Worm (Caenorhabditis elegans) whole organism, early embryonic: ENCODE data around the gene qns-1.

ENCODE experiments used
- B0310.2 ChIP-seq: sonication (generic microtip); optimal IDR thresholded peaks from 2 replicates; lab custom pipeline; 2016; ENCODE audit warnings: mild to moderate bottlenecking, missing genetic modification characterization, missing compliant biosample characterization
- F13C5.2 ChIP-seq: sonication (generic microtip); optimal IDR thresholded peaks from 2 replicates; lab custom pipeline; 2017; ENCODE audit warnings: mild to moderate bottlenecking, missing genetic modification characterization, inconsistent platforms, missing compliant biosample characterization
- aly-1 ChIP-seq: sonication (generic microtip); optimal IDR thresholded peaks from 2 replicates; lab custom pipeline; 2016; ENCODE audit warnings: missing genetic modification characterization, missing compliant biosample characterization
- ama-1 ChIP-seq: fragments of 150-350 bp; optimal IDR thresholded peaks from 2 replicates; lab custom pipeline; 2014
- ceh-13 ChIP-seq: fragments of 200-800 bp; sonication (Bioruptor generic); optimal IDR thresholded peaks from 2 replicates; lab custom pipeline; 2018; ENCODE audit warnings: mild to moderate bottlenecking, missing genetic modification characterization, missing compliant biosample characterization
- ceh-36 ChIP-seq: sonication (generic microtip); optimal IDR thresholded peaks from 2 replicates; lab custom pipeline; 2016; ENCODE audit warnings: missing genetic modification characterization, inconsistent platforms, missing compliant biosample characterization
- ets-7 ChIP-seq: sonication (generic microtip); optimal IDR thresholded peaks from 2 replicates; lab custom pipeline; 2016; ENCODE audit warnings: missing genotype, missing genetic modification characterization, missing compliant biosample characterization
- flt-1 ChIP-seq: fragments of 200-800 bp; sonication (Bioruptor generic); IDR thresholded peaks from 2 replicates; pipeline ENCODE4 v1.3.6; 2022; ENCODE audit warnings: missing genetic modification characterization, missing compliant biosample characterization
- hmbx-1 ChIP-seq: sonication (generic microtip); optimal IDR thresholded peaks from 2 replicates; lab custom pipeline; 2016; ENCODE audit warnings: mild to moderate bottlenecking, missing genetic modification characterization, missing compliant biosample characterization
- hmg-4 ChIP-seq: fragments of 200-800 bp; sonication (Bioruptor generic); optimal IDR thresholded peaks from 2 replicates; lab custom pipeline; 2018; ENCODE audit warnings: mild to moderate bottlenecking, missing genetic modification characterization, missing compliant biosample characterization
- hnd-1 ChIP-seq: sonication (generic microtip); optimal IDR thresholded peaks from 2 replicates; lab custom pipeline; 2016; ENCODE audit warnings: missing genetic modification characterization, missing compliant biosample characterization
- pes-1 ChIP-seq: fragments of 200-800 bp; sonication (Bioruptor generic); IDR thresholded peaks from 2 replicates; pipeline ENCODE4 v1.3.6; 2022; ENCODE audit warnings: missing genetic modification reagents, missing genetic modification characterization, missing compliant biosample characterization
- scrt-1 ChIP-seq: fragments of 200-800 bp; sonication (Bioruptor generic); IDR thresholded peaks from 2 replicates; pipeline ENCODE4 v1.3.6; 2022; ENCODE audit warnings: missing genetic modification characterization, missing compliant biosample characterization
- sea-1 ChIP-seq: fragments of 200-800 bp; sonication (Bioruptor generic); conservative IDR thresholded peaks from 2 replicates; pipeline ENCODE4 v1.3.6; 2022; ENCODE audit warnings: missing genetic modification characterization, missing compliant biosample characterization
- tbx-11 ChIP-seq: fragments of 200-800 bp; sonication (Bioruptor generic); IDR thresholded peaks from 2 replicates; pipeline ENCODE4 v1.3.6; 2022; ENCODE audit warnings: missing genetic modification characterization, missing compliant biosample characterization
- tbx-37 ChIP-seq: fragments of 200-800 bp; sonication (Bioruptor generic); conservative IDR thresholded peaks from 2 replicates; pipeline ENCODE4 v1.3.6; 2022; ENCODE audit warnings: missing genetic modification reagents, missing genetic modification characterization, missing compliant biosample characterization
- tra-4 ChIP-seq: sonication (generic microtip); optimal IDR thresholded peaks from 2 replicates; lab custom pipeline; 2017; ENCODE audit warnings: missing genetic modification characterization, missing compliant biosample characterization

qns-1 gene

ce11 chrIV:10235279-10235829 lies 16.2 kb upstream of the qns-1 start, which contains the start of gene ech-9:
ech-9 (minus strand) TSS chrIV:10235329.
- no peak for TF ChIP-seq ama-1 (lab: Kevin White, UChicago)
- TF ChIP-seq pes-1 = no peak
- no peak for TF ChIP-seq hnd-1 (tag; lab: Kevin White, UChicago)
- no peak for TF ChIP-seq tbx-37 (GFP tag; lab: Robert Waterston, UW)
- no peak for TF ChIP-seq ceh-36 (tag; lab: Kevin White, UChicago)
- TF ChIP-seq ets-7 (tag; lab: Kevin White, UChicago) = no peak
- TF ChIP-seq hmbx-1 (tag; lab: Kevin White, UChicago) = no peak
- no peak for TF ChIP-seq scrt-1 (GFP tag; lab: Robert Waterston, UW)
- TF ChIP-seq B0310.2 = no peak

ce11 chrIV:10232456-10232855 lies 13.3 kb upstream of the qns-1 start, which contains the start of gene F01G10.4:
F01G10.4 (minus strand) TSS chrIV:10232556.
- TF ChIP-seq B0310.2 (no peak), pes-1 (no peak)

ce11 chrIV:10230971-10231370 lies 11.9 kb upstream of the qns-1 start, which contains the start of gene F01G10.5:
F01G10.5 (minus strand) TSS chrIV:10231071.
- TF ChIP-seq tbx-37 (GFP tag; lab: Robert Waterston, UW) (no peak), pes-1 (no peak), ets-7 (tag; lab: Kevin White, UChicago) (no peak), hmg-4 (GFP tag; lab: Kevin White, UChicago) (no peak), tra-4 (tag; lab: Kevin White, UChicago) (no peak), sea-1 (GFP tag; lab: Robert Waterston, UW) (no peak), hnd-1 (tag; lab: Kevin White, UChicago) (no peak), tbx-11 (GFP tag; lab: Robert Waterston, UW) (no peak), ama-1 (lab: Kevin White, UChicago) (no peak), ceh-13 (no peak), scrt-1 (GFP tag; lab: Robert Waterston, UW) (no peak), B0310.2 (no peak), ceh-36 (tag; lab: Kevin White, UChicago) (no peak), hmbx-1 (tag; lab: Kevin White, UChicago) (no peak), aly-1 (tag; lab: Kevin White, UChicago) (no peak), F13C5.2 (no peak), flt-1 (GFP tag; lab: Robert Waterston, UW) (no peak)

- TF ChIP-seq hmg-4 (GFP tag; lab: Kevin White, UChicago) (no peak), hnd-1 (tag; lab: Kevin White, UChicago) (no peak), F13C5.2 (no peak), ets-7 (tag; lab: Kevin White, UChicago) (no peak), ceh-13 (no peak), flt-1 (GFP tag; lab: Robert Waterston, UW) (no peak), hmbx-1 (tag; lab: Kevin White, UChicago) (no peak), tra-4 (tag; lab: Kevin White, UChicago) (no peak), pes-1 (no peak), tbx-11 (GFP tag; lab: Robert Waterston, UW) (no peak), sea-1 (GFP tag; lab: Robert Waterston, UW) (no peak), tbx-37 (GFP tag; lab: Robert Waterston, UW) (no peak), aly-1 (tag; lab: Kevin White, UChicago) (no peak), scrt-1 (GFP tag; lab: Robert Waterston, UW) (no peak), ceh-36 (tag; lab: Kevin White, UChicago) (no peak), ama-1 (lab: Kevin White, UChicago) (no peak), B0310.2 (no peak)
Observed at ce11 chrIV:10227534-10227933, 8.4 kb upstream of the qns-1 start, which contains the start of gene F01G10.6. F01G10.6 (minus strand) TSS chrIV:10227634.

ce11 chrIV:10223723-10224122 lies 4.6 kb upstream of the qns-1 start, which contains the start of gene nas-12:
nas-12 (plus strand) TSS chrIV:10224023.
- no peak for TF ChIP-seq ets-7 (tag; lab: Kevin White, UChicago)
- TF ChIP-seq ceh-36 (tag; lab: Kevin White, UChicago) = no peak
- TF ChIP-seq hnd-1 (tag; lab: Kevin White, UChicago) = no peak
- TF ChIP-seq flt-1 (GFP tag; lab: Robert Waterston, UW) = no peak
- TF ChIP-seq ceh-13 = no peak
- no peak for TF ChIP-seq aly-1 (tag; lab: Kevin White, UChicago)
- no peak for TF ChIP-seq hmg-4 (GFP tag; lab: Kevin White, UChicago)

- TF ChIP-seq tbx-37 (GFP tag; lab: Robert Waterston, UW) (no peak), ama-1 (lab: Kevin White, UChicago) (no peak), tbx-11 (GFP tag; lab: Robert Waterston, UW) (no peak), B0310.2 (no peak)
Observed at ce11 chrIV:10222122-10222589, 3.0 kb upstream of the qns-1 start, which contains the start of gene C24F3.2. C24F3.2 (plus strand) TSS chrIV:10222539.

ce11 chrIV:10221187-10221586 lies 2.1 kb upstream of the qns-1 start, which contains the start of gene tram-1:
tram-1 (minus strand) TSS chrIV:10221287.
- TF ChIP-seq ets-7 (tag; lab: Kevin White, UChicago) (no peak), hmbx-1 (tag; lab: Kevin White, UChicago) (no peak), pes-1 (no peak), hmg-4 (GFP tag; lab: Kevin White, UChicago) (no peak), F13C5.2 (no peak), ceh-36 (tag; lab: Kevin White, UChicago) (no peak), aly-1 (tag; lab: Kevin White, UChicago) (no peak), tra-4 (tag; lab: Kevin White, UChicago) (no peak), tbx-37 (GFP tag; lab: Robert Waterston, UW) (no peak), tbx-11 (GFP tag; lab: Robert Waterston, UW) (no peak)
